Worm (Caenorhabditis elegans) whole organism, L4 larva: ENCODE results near the gene Y11D7A.7.
A peak's percentile ranks its signal among the peaks of the same experiment; 100 is the strongest.

ENCODE experiments used
- aha-1 ChIP-seq: fragments of 150-350 bp; peaks from one replicate; lab custom pipeline; 2014; ENCODE audit warnings: missing biosample characterization, missing genetic modification characterization
- aly-2 ChIP-seq: sonication (generic microtip); optimal IDR thresholded peaks from 2 replicates; lab custom pipeline; 2018; ENCODE audit warnings: missing biosample characterization, missing genetic modification characterization
- dmd-6 ChIP-seq: fragments of 200-800 bp; sonication (Bioruptor generic); IDR thresholded peaks from 2 replicates; pipeline ENCODE4 v1.3.6; 2022; ENCODE audit warnings: missing genetic modification reagents, missing genetic modification characterization, missing compliant biosample characterization
- dve-1 ChIP-seq: sonication (generic microtip); optimal IDR thresholded peaks from 2 replicates; lab custom pipeline; 2017; ENCODE audit warnings: antibody characterized with exemption, mild to moderate bottlenecking, missing genetic modification characterization, missing compliant biosample characterization; ENCODE audit not compliant: insufficient read depth
- hlh-11 ChIP-seq: fragments of 200-800 bp; sonication (Bioruptor generic); optimal IDR thresholded peaks from 2 replicates; lab custom pipeline; 2018; ENCODE audit warnings: mild to moderate bottlenecking, missing genetic modification characterization, missing compliant biosample characterization
- set-16 ChIP-seq: fragments of 200-800 bp; sonication (Bioruptor generic); IDR thresholded peaks from 2 replicates; pipeline ENCODE4 v1.3.6; 2022; ENCODE audit warnings: missing genetic modification reagents, missing genetic modification characterization, missing compliant biosample characterization
- unc-62 ChIP-seq, 3 experiments: fragments of 150-350 bp in 1 of 3; sonication (generic microtip); optimal IDR thresholded peaks in 2 of 3; peaks in 1 of 3; 1 replicate in 1 of 3; 2 replicates in 2 of 3; lab custom pipeline; 2014 to 2017; ENCODE audit warnings: missing biosample characterization in 3 of 3, missing genetic modification characterization in 3 of 3, missing genetic modification reagents in 3 of 3, missing genotype in 1 of 3

The Y11D7A.7 gene

ce11 chrIV:9296285-9296684 is 47.0 kb downstream of the Y11D7A.7 start, which contains the start of gene F49C12.1:
Gene F49C12.1, minus strand, starts transcription at chrIV:9296354.
- TF ChIP-seq aha-1 (tag; lab: Kevin White, UChicago) (peak; percentile 51), set-16 (no peak), unc-62 (GFP tag; optimal IDR thresholded peaks at IDR 0.05 in 1 of 2; lab: Kevin White, UChicago) (peak in 1 of 2 experiments; percentile 65), unc-62 (tag; optimal IDR thresholded peaks at IDR 0.05; lab: Kevin White, UChicago) (no peak)
- TF ChIP-seq, all 104 proteins: peak for 2

DNA sequence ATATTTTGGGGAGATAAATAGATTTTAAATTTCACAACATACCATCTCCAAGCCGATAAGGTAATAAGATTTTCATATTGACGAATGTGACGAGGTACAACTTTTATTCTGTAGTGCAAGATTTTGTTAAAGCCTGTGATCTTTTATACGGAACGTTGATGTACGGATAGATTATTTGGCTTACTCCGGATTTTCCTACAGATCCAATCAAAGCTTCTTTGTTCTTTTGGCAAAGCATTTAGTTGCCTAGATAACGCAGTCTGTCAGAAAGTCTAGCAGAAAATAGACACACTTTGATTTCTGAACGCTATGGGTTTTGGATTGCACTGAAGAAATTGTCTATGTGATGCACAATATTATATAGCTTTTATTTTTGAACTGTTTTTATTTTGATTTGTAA is 49.8 kb downstream of the Y11D7A.7 start, which contains the start of gene F49C12.2:
Gene F49C12.2 (minus strand): TSS at position 101 of the 400 bp plus-strand sequence.
- no peak for TF ChIP-seq hlh-11 (tag; lab: Kevin White, UChicago)
- TF ChIP-seq aly-2: no peak
- no peak for TF ChIP-seq dve-1 (tag; lab: Kevin White, UChicago)
- no peak for TF ChIP-seq dmd-6 (GFP tag; lab: Robert Waterston, UW)
